Worm (Caenorhabditis elegans) whole organism, young adult: ENCODE measurements around the gene ufd-2.

ENCODE experiments used
- B0261.1 ChIP-seq: sonication (generic microtip); optimal IDR thresholded peaks from 2 replicates; lab custom pipeline; 2016; ENCODE audit warnings: mild to moderate bottlenecking, missing genetic modification characterization, moderate library complexity, missing compliant biosample characterization
- B0336.3 ChIP-seq: fragments of 200-800 bp; sonication (Bioruptor generic); IDR thresholded peaks from 2 replicates; pipeline ENCODE4 v1.3.6; 2022; ENCODE audit warnings: missing genetic modification characterization, missing compliant biosample characterization
- F23B12.7 ChIP-seq: sonication (generic microtip); optimal IDR thresholded peaks from 2 replicates; lab custom pipeline; 2017; ENCODE audit warnings: missing genetic modification characterization, mild to moderate bottlenecking, missing compliant biosample characterization, antibody characterized with exemption, moderate library complexity; ENCODE audit not compliant: insufficient read depth
- T26A5.8 ChIP-seq: sonication (generic microtip); optimal IDR thresholded peaks from 2 replicates; lab custom pipeline; 2016; ENCODE audit warnings: missing genetic modification characterization, missing compliant biosample characterization
- efl-1 ChIP-seq: fragments of 150-350 bp; optimal IDR thresholded peaks from 2 replicates; lab custom pipeline; 2014; ENCODE audit warnings: missing biosample characterization, missing genetic modification reagents, missing genetic modification characterization
- lsy-27 ChIP-seq: sonication (generic microtip); optimal IDR thresholded peaks from 2 replicates; lab custom pipeline; 2017; ENCODE audit warnings: missing genetic modification characterization, mild to moderate bottlenecking, missing compliant biosample characterization, antibody characterized with exemption, missing genotype, borderline replicate concordance; ENCODE audit not compliant: insufficient read depth
- nhr-80 ChIP-seq: sonication (generic microtip); optimal IDR thresholded peaks from 2 replicates; lab custom pipeline; 2016; ENCODE audit warnings: missing genetic modification characterization, missing compliant biosample characterization
- pha-4 ChIP-seq: fragments of 150-350 bp; sonication (generic microtip); optimal IDR thresholded peaks from 2 replicates; lab custom pipeline; 2014; ENCODE audit warnings: missing biosample characterization, missing genetic modification reagents, missing genetic modification characterization
- snpc-4 ChIP-seq, 5 experiments: fragments of 150-350 bp in 1 of 5; sonication (generic microtip) in 4 of 5; optimal IDR thresholded peaks; 2 replicates each; lab custom pipeline; 2014 to 2018; ENCODE audit warnings: missing genetic modification characterization in 5 of 5, missing biosample characterization in 3 of 5, antibody characterized with exemption in 2 of 5, mild to moderate bottlenecking in 2 of 5, missing compliant biosample characterization in 2 of 5, missing genotype in 2 of 5, moderate library complexity in 2 of 5, missing genetic modification reagents in 1 of 5
- sptf-2 ChIP-seq: fragments of 200-800 bp; sonication (Bioruptor generic); optimal IDR thresholded peaks from 2 replicates; lab custom pipeline; 2018; ENCODE audit warnings: mild to moderate bottlenecking, missing genetic modification characterization, missing compliant biosample characterization
- tbp1 ChIP-seq: fragments of 200-800 bp; sonication (Bioruptor generic); optimal IDR thresholded peaks from 2 replicates; lab custom pipeline; 2018; ENCODE audit warnings: mild to moderate bottlenecking, missing genetic modification characterization, missing compliant biosample characterization

ce11 chrII:8028730-8029129 is 33.8 kb upstream of the ufd-2 start:
- TF ChIP-seq pha-4 (no peak), tbp1 (GFP tag; lab: Kevin White, UChicago) (no peak), nhr-80 (tag; lab: Kevin White, UChicago) (no peak), B0261.1 (no peak), B0336.3 (GFP tag; lab: Robert Waterston, UW) (no peak), T26A5.8 (no peak), efl-1 (GFP tag; lab: Kevin White, UChicago) (peak; percentile 41), snpc-4 (GFP tag; optimal IDR thresholded peaks at IDR 0.05; lab: Kevin White, UChicago) (no peak), snpc-4 (tag; optimal IDR thresholded peaks at IDR 0.05; lab: Kevin White, UChicago) (no peak), F23B12.7 (tag; lab: Kevin White, UChicago) (no peak), sptf-2 (GFP tag; lab: Kevin White, UChicago) (no peak), lsy-27 (tag; lab: Kevin White, UChicago) (no peak)
